Worm (Caenorhabditis elegans) whole organism, L2 larva: ENCODE measurements around the gene cyp-35A3.

Source experiments
- C34F6.9 ChIP-seq: fragments of 150-350 bp; optimal IDR thresholded peaks from 2 replicates; lab custom pipeline; 2014; ENCODE audit warnings: missing biosample characterization, missing genetic modification characterization
- R02D3.7 ChIP-seq: fragments of 150-350 bp; optimal IDR thresholded peaks from 2 replicates; lab custom pipeline; 2014; ENCODE audit warnings: missing biosample characterization, missing genetic modification characterization
- elt-3 ChIP-seq: sonication (generic microtip); optimal IDR thresholded peaks from 2 replicates; lab custom pipeline; 2017; ENCODE audit warnings: missing biosample characterization, missing genetic modification characterization
- lin-11 ChIP-seq: fragments of 150-350 bp; sonication (generic microtip); optimal IDR thresholded peaks from 2 replicates; lab custom pipeline; 2014; ENCODE audit warnings: missing biosample characterization, missing genetic modification characterization, inconsistent platforms, mixed read lengths
- lin-39 ChIP-seq: fragments of 150-350 bp; optimal IDR thresholded peaks from 2 replicates; lab custom pipeline; 2014; ENCODE audit warnings: missing biosample characterization, missing genetic modification reagents, missing genetic modification characterization
- nhr-11 ChIP-seq: fragments of 150-350 bp; optimal IDR thresholded peaks from 2 replicates; lab custom pipeline; 2014; ENCODE audit warnings: missing biosample characterization, missing genetic modification characterization
- unc-39 ChIP-seq: fragments of 150-350 bp; optimal IDR thresholded peaks from 2 replicates; lab custom pipeline; 2014; ENCODE audit warnings: missing biosample characterization, missing genetic modification characterization

DNA sequence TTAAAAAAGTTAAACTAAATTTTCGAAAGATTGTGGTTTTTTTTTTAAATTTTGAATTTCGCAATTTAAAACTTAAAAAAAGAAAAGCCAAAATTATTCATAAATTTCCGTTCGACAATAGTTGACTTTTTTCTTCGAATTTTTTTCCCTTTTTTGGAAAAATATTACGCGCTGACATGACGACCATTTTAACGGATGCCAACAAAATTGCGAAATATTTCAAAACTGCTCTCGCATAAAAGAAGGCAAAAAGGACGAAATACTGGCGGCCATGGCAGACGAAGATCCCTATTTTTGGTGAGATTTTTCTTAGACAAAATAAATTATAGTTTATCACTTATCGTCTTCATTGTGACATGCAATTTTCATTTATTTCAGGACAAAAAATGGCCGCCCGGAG is 16.1 kb downstream of the cyp-35A3 start:
- TF ChIP-seq lin-11 (tag; lab: Kevin White, UChicago) (no peak), unc-39 (tag; lab: Kevin White, UChicago) (no peak), nhr-11 (no peak), elt-3 (tag; lab: Kevin White, UChicago) (no peak), lin-39 (tag; lab: Kevin White, UChicago) (no peak), C34F6.9 (no peak), R02D3.7 (no peak)
